Worm (Caenorhabditis elegans): ENCODE results near the gene sel-2.
A peak's percentile ranks its signal among the peaks of the same experiment; 100 is the strongest.

sel-2 gene

DNA sequence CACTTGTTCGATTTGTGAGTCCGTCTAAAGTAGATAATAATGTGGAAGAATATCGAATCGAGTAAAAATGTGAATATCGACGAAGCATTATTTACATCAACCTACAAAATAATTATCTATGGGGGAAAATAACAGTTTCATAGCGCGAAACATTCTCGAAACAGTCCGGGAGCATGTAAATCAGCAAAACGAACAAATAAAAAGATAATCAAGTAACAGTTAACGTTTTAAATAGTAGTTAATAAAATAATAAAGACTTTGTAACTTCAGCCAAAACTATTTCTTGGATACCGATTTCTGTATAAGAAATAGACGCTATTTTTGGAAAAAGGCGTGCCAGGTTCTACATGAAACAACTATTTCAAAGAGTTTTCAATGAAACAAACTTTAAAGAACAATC, 44.2 kb downstream of the sel-2 start, which contains the start of gene mlcd-1:
TSS of gene mlcd-1 (minus strand) at position 101 of the 400 bp plus-strand sequence.
- TF ChIP-seq lsy-2 (tag; optimal IDR thresholded peaks at IDR 0.05) = no peak
- TF ChIP-seq zag-1 (tag; optimal IDR thresholded peaks at IDR 0.05) = no peak
- TF ChIP-seq ceh-82 (tag; optimal IDR thresholded peaks at IDR 0.05) = no peak
- TF ChIP-seq nhr-77 (tag; optimal IDR thresholded peaks at IDR 0.05) = no peak
- TF ChIP-seq snpc-4 (tag; optimal IDR thresholded peaks at IDR 0.05) = no peak
- no peak for TF ChIP-seq ztf-11 (tag; optimal IDR thresholded peaks at IDR 0.05)
- TF ChIP-seq crh-2 (tag; optimal IDR thresholded peaks at IDR 0.05) = no peak
- TF ChIP-seq alr-1 (tag; optimal IDR thresholded peaks at IDR 0.05) = no peak
- TF ChIP-seq mdl-1 (tag; optimal IDR thresholded peaks at IDR 0.05) = no peak
- TF ChIP-seq aly-2 (tag; optimal IDR thresholded peaks at IDR 0.05) = no peak
- TF ChIP-seq R02D3.7 (tag; optimal IDR thresholded peaks at IDR 0.05) = no peak
- TF ChIP-seq mbf-1 (tag; optimal IDR thresholded peaks at IDR 0.05) = no peak
- TF ChIP-seq dmd-4 (tag; optimal IDR thresholded peaks at IDR 0.05) = no peak
- no peak for TF ChIP-seq blmp-1 (tag; optimal IDR thresholded peaks at IDR 0.05; ENCODE audit: insufficient read depth)
- TF ChIP-seq ceh-16 (tag; optimal IDR thresholded peaks at IDR 0.05) = no peak
- TF ChIP-seq unc-55 (GFP tag; optimal IDR thresholded peaks at IDR 0.05) = no peak
- TF ChIP-seq ztf-4 (tag; optimal IDR thresholded peaks at IDR 0.05) = no peak
- TF ChIP-seq lin-11 (tag; optimal IDR thresholded peaks at IDR 0.05) = no peak
- no peak for TF ChIP-seq sma-3 (GFP tag; optimal IDR thresholded peaks at IDR 0.05)

DNA sequence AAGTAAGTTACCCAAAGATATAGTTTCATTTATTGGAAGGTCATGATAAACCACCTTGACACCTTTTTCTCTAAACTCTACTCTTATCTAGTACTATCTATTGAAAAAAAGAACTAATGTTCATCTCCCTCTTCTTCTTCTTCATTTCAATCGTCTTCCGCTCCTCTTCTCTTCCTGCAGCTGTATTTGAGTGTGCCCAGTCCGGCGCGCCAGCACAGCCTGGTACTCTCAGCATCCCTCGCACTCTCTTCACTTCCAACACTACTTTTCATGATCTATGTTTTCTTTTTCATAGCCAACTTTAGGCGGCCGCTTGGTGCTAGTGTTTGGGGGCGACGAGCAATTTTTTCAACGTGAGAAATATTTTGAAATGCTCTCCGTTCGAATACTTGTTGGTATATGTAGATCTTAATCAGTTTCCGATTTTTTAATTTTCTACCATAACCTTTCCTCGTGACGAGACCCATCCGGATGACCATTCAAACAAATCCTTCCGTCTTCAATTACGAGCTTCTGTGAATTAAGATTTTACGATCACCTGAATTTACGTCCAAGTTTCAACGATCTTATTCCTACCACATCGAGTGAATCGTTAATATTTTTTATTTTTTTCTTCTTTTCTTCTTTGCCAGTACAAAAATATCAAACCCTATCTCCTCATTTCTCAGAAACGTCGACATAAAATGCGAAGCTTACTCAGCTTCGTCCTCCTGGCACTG, 50.0 kb downstream of the sel-2 start, which contains the start of gene pan-1:
TSS of gene pan-1 (plus strand) at position 669 of the 719 bp plus-strand sequence.
- TF ChIP-seq nhr-237 (tag; optimal IDR thresholded peaks at IDR 0.05) (no peak), mbf-1 (tag; optimal IDR thresholded peaks at IDR 0.05) (no peak), alr-1 (tag; optimal IDR thresholded peaks at IDR 0.05) (no peak), nhr-23 (tag; optimal IDR thresholded peaks at IDR 0.05) (no peak), skn-1 (tag; optimal IDR thresholded peaks at IDR 0.05) (no peak), nhr-129 (tag; optimal IDR thresholded peaks at IDR 0.05) (peak; percentile 20), lsy-2 (tag; optimal IDR thresholded peaks at IDR 0.05) (peak in 1 of 2 experiments; percentile 65), nhr-77 (tag; optimal IDR thresholded peaks at IDR 0.05) (no peak), lin-13 (GFP tag; optimal IDR thresholded peaks at IDR 0.05) (peak; percentile 34), R02D3.7 (tag; optimal IDR thresholded peaks at IDR 0.05) (no peak), fos-1 (tag; optimal IDR thresholded peaks at IDR 0.05) (peak; percentile 68), nhr-25 (tag; optimal IDR thresholded peaks at IDR 0.05) (peak; percentile 14), nhr-21 (tag; optimal IDR thresholded peaks at IDR 0.05) (peak; percentile 28), nhr-10 (tag; optimal IDR thresholded peaks at IDR 0.05) (no peak), nhr-12 (tag; optimal IDR thresholded peaks at IDR 0.05) (no peak), aly-2 (tag; optimal IDR thresholded peaks at IDR 0.05) (no peak), ztf-4 (tag; optimal IDR thresholded peaks at IDR 0.05) (no peak), sma-3 (GFP tag; optimal IDR thresholded peaks at IDR 0.05) (peak; percentile 27), snpc-4 (tag; optimal IDR thresholded peaks at IDR 0.05) (no peak), unc-62 (GFP tag; optimal IDR thresholded peaks at IDR 0.05) (no peak), dmd-4 (tag; optimal IDR thresholded peaks at IDR 0.05) (no peak), nhr-6 (tag; optimal IDR thresholded peaks at IDR 0.05) (no peak), elt-1 (tag; optimal IDR thresholded peaks at IDR 0.05) (no peak), mdl-1 (tag; optimal IDR thresholded peaks at IDR 0.05) (no peak), unc-39 (tag; optimal IDR thresholded peaks at IDR 0.05) (no peak), F13H6.1 (tag; optimal IDR thresholded peaks at IDR 0.05) (peak; percentile 44), sma-9 (GFP tag; optimal IDR thresholded peaks at IDR 0.05) (peak; percentile 59), sma-9 (tag; optimal IDR thresholded peaks at IDR 0.05) (no peak), elt-3 (tag; optimal IDR thresholded peaks at IDR 0.05) (no peak), crh-2 (tag; optimal IDR thresholded peaks at IDR 0.05) (peak; percentile 20), lin-39 (tag; optimal IDR thresholded peaks at IDR 0.05) (no peak), lin-11 (tag; optimal IDR thresholded peaks at IDR 0.05) (peak; percentile 16), ceh-16 (tag; optimal IDR thresholded peaks at IDR 0.05) (no peak), ceh-82 (tag; optimal IDR thresholded peaks at IDR 0.05) (no peak), zag-1 (tag; optimal IDR thresholded peaks at IDR 0.05) (no peak), nhr-11 (tag; optimal IDR thresholded peaks at IDR 0.05) (no peak), ZK546.5 (tag; optimal IDR thresholded peaks at IDR 0.05) (no peak), sem-4 (tag; optimal IDR thresholded peaks at IDR 0.05) (peak; percentile 7), gmeb-1 (tag; optimal IDR thresholded peaks at IDR 0.05) (no peak), C34F6.9 (tag; optimal IDR thresholded peaks at IDR 0.05) (peak; percentile 69), mab-5 (tag; optimal IDR thresholded peaks at IDR 0.05) (peak; percentile 16), blmp-1 (tag; optimal IDR thresholded peaks at IDR 0.05; ENCODE audit: insufficient read depth) (no peak), Y55F3AM.14 (GFP tag; optimal IDR thresholded peaks at IDR 0.05) (peak; percentile 15), peb-1 (tag; optimal IDR thresholded peaks at IDR 0.05) (no peak), ztf-1 (GFP tag; conservative IDR thresholded peaks at IDR 0.05) (no peak), unc-55 (GFP tag; optimal IDR thresholded peaks at IDR 0.05) (peak; percentile 75), ztf-11 (tag; optimal IDR thresholded peaks at IDR 0.05) (no peak), egl-27 (tag; optimal IDR thresholded peaks at IDR 0.05) (peak; percentile 47), ama-1 (optimal IDR thresholded peaks at IDR 0.05) (no peak)

Measured in whole organism, L2 larva.